Worm (Caenorhabditis elegans): Measurements from ENCODE around the gene sorf-2.
A peak's percentile ranks its signal among the peaks of the same experiment; 100 is the strongest.

sorf-2 gene

DNA sequence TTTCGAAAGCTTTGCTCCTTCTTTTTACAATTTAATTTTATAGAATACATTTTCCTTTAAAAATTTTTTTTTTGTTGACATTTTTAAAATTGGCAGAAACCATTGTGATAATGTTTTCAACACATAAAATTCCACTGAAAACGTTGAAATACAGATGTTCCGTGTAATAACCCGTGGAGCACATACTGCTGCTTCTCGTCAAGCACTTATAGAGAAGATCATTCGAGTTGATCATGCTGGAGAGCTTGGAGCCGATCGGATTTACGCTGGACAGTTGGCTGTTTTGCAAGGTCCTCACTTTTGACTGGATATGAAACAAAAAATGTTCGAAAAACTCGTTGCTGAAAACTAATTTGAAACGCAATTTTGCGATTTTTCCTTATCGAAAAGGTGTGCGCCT is 48.7 kb upstream of the sorf-2 start, which contains the start of gene clk-1 (continued):
- TF ChIP-seq F10B5.3 (tag; optimal IDR thresholded peaks at IDR 0.05) (no peak), fkh-10 (GFP tag; optimal IDR thresholded peaks at IDR 0.05) (no peak), gei-8 (GFP tag; optimal IDR thresholded peaks at IDR 0.05) (no peak), aly-2 (tag; optimal IDR thresholded peaks at IDR 0.05) (no peak), unc-130 (GFP tag; optimal IDR thresholded peaks at IDR 0.05) (no peak), pqm-1 (tag; optimal IDR thresholded peaks at IDR 0.05) (no peak), tag-97 (GFP tag; IDR thresholded peaks at IDR 0.05) (no peak), daf-8 (GFP tag; IDR thresholded peaks at IDR 0.05) (no peak), Y105C5A.15 (GFP tag; IDR thresholded peaks at IDR 0.05) (0 out of 2 replicates have a peak, but pooled peaks have one; percentile 12), T26A8.4 (GFP tag; IDR thresholded peaks at IDR 0.05) (no peak), duxl-1 (tag; optimal IDR thresholded peaks at IDR 0.05; ENCODE audit: poor library complexity) (no peak), F26F4.8 (GFP tag; conservative IDR thresholded peaks at IDR 0.05) (0 out of 2 replicates have a peak, but pooled peaks have one; percentile 56), R02D3.7 (tag; optimal IDR thresholded peaks at IDR 0.05) (no peak), nhr-11 (tag; optimal IDR thresholded peaks at IDR 0.05) (no peak), mdt-29 (GFP tag; IDR thresholded peaks at IDR 0.05) (no peak), aha-1 (tag) (no peak), daf-19 (GFP tag; conservative IDR thresholded peaks at IDR 0.05) (no peak), F49E8.2 (tag; optimal IDR thresholded peaks at IDR 0.05; ENCODE audit: borderline replicate concordance) (no peak), nhr-28 (tag; optimal IDR thresholded peaks at IDR 0.05) (no peak), ctbp-1 (GFP tag; IDR thresholded peaks at IDR 0.05) (no peak), lim-7 (GFP tag; IDR thresholded peaks at IDR 0.05) (no peak), rbr-2 (tag; optimal IDR thresholded peaks at IDR 0.05) (no peak)

DNA sequence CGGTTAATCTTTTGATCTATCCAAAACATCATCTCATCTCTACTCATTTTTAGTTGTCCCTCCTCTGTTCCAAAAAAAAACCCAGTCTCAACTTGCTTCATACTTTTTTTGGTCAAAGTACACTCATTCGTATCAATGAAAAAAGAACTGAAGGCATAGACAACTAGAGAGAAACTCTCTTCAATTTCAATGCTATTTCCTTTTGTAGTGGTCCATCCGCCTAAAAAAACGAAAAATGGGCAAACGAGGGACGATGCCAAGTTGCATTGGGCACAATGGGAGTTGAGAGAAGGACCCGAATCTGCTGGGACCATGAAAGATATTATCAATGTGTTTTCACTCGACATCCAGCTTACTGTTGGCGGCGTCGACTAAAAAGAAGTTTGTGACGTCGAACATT is 46.2 kb upstream of the sorf-2 start:
- no peak for TF ChIP-seq nhr-48 (tag; optimal IDR thresholded peaks at IDR 0.05)
- TF ChIP-seq rbr-2 (tag; optimal IDR thresholded peaks at IDR 0.05) = peak; percentile 11
- peak in 1 of 2 experiments; percentile 64 for TF ChIP-seq lsy-2 (tag; optimal IDR thresholded peaks at IDR 0.05)
- TF ChIP-seq set-16 (GFP tag; IDR thresholded peaks at IDR 0.05) = no peak
- 0 out of 2 replicates have a peak, but pooled peaks have one; percentile 9 for TF ChIP-seq hmg-1.1 (GFP tag; IDR thresholded peaks at IDR 0.05)
- TF ChIP-seq R02D3.7 (tag; optimal IDR thresholded peaks at IDR 0.05) = no peak
- TF ChIP-seq mep-1 (tag; optimal IDR thresholded peaks at IDR 0.05) = peak; percentile 12
- 0 out of 2 replicates have a peak, but pooled peaks have one; percentile 29 for TF ChIP-seq tra-1 (GFP tag; IDR thresholded peaks at IDR 0.05)

DNA sequence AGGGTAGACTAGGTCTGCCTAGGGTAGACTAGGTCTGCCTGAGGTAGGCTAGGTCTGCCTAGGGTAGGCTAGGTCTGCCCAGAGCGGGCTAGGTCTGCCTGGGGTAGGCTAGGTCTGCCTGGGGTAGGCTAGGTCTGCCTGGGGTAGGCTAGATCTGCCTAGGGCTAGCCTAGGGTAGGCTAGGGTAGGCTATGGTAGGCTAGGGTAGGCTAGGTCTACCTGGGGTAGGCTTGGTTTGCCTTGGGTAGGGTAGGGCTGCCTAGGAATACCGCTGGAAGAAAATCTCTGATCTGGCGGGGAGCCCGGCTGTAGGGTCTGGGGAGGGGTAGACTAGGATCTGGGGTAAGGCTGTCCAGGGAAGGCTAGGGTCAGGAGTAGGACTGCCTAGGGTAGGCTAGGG is 40.9 kb upstream of the sorf-2 start:
- TF ChIP-seq dmd-8 (GFP tag; IDR thresholded peaks at IDR 0.05) (no peak), egl-43 (GFP tag; IDR thresholded peaks at IDR 0.05) (0 out of 2 replicates have a peak, but pooled peaks have one; percentile 26), arid-1 (GFP tag; conservative IDR thresholded peaks at IDR 0.05) (no peak), ces-1 (GFP tag; optimal IDR thresholded peaks at IDR 0.05) (no peak), snpc-1.2 (GFP tag; IDR thresholded peaks at IDR 0.05) (no peak), set-16 (GFP tag; IDR thresholded peaks at IDR 0.05) (peak; percentile 75)

DNA sequence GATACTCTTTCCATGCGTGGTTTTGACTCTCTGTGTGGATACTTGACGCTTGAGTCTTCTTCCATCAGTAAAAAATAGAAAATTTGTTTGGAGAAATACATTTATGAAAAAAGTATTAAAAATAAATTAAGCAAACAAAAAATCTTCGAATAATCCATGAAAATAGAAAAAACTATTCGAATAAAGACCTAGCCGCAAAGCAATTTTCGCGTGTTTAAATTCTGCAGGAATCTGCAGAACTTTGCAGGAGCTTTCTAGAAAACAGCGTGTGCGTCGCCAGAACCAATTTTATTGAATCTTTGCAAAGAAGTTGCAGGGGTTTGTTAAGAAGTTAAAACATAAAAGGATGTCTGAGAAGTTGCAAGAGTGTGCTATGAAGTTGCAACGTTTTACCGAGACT is 40.2 kb upstream of the sorf-2 start, which contains the start of gene ZC395.11:
TSS of gene ZC395.11 (minus strand) at position 101 of the 400 bp plus-strand sequence.
- TF ChIP-seq dpl-1 (GFP tag; optimal IDR thresholded peaks at IDR 0.05) = no peak
- TF ChIP-seq zip-2 (tag; optimal IDR thresholded peaks at IDR 0.05) = no peak
- no peak for TF ChIP-seq rbr-2 (tag; optimal IDR thresholded peaks at IDR 0.05)
- TF ChIP-seq lin-15B (tag; optimal IDR thresholded peaks at IDR 0.05) = no peak
- TF ChIP-seq daf-8 (GFP tag; IDR thresholded peaks at IDR 0.05) = no peak
- TF ChIP-seq lsy-2 (tag; optimal IDR thresholded peaks at IDR 0.05) = no peak
